Fruit fly (Drosophila melanogaster): ENCODE results near the gene CG11586.

DNA sequence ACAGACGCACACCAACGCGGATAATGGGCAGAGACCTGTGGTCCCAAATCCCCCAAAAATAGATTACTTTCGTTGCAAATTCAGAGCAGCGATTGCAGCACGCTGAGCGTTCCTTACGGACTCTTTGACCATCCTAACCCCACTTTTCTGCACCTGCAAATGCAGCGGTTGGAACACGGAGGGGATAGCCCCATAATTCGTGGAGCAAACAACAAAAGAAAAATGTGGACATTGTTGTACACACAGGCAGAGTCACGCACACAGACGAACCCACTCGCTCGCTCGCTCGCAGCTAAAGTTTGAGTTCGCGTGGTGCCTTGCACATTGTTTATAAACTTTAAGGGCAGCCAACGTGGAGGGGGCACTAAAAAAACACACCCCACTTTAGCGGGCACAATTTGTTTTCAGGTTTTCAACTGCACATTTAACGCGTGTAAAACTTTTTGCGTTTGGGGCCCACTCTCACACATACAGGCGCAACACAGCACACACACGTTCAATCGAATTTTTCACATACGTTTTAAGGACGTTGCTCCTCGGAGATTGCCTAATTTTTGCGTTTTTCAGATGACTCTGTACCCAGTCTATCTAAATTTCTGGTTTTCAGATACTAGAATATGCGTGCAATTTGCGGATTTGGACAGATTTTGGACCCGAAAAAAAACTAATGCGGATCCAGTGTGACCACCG, 8.5 kb downstream of the CG11586 start:
- TF ChIP-seq pan (optimal IDR thresholded peaks at IDR 0.05): no peak
- TF ChIP-seq usp (GFP tag; optimal IDR thresholded peaks at IDR 0.05): no peak
- no peak for TF ChIP-seq psq (optimal IDR thresholded peaks at IDR 0.05)
- TF ChIP-seq Dll (optimal IDR thresholded peaks at IDR 0.05): no peak
